Fruit fly (Drosophila melanogaster) whole organism, embryonic: Measurements from ENCODE around the gene wdb.

Experiments
- Aef1 ChIP-seq: fragments of 200-800 bp; sonication (Bioruptor generic); IDR thresholded peaks from 3 replicates; pipeline ENCODE4 v1.3.6; 2022; ENCODE audit warnings: missing biosample characterization, missing genetic modification characterization
- Antp ChIP-seq: fragments of 200-800 bp; sonication (Bioruptor generic); optimal IDR thresholded peaks from 3 replicates; lab custom pipeline; 2016; ENCODE audit warnings: missing biosample characterization, missing genetic modification characterization
- CG11085 ChIP-seq: fragments of 200-800 bp; sonication (Bioruptor generic); IDR thresholded peaks from 2 replicates; pipeline ENCODE4 v1.3.6; 2022; ENCODE audit warnings: missing biosample characterization, missing genetic modification characterization
- CG11696 ChIP-seq: fragments of 200-800 bp; sonication (Bioruptor generic); IDR thresholded peaks from 2 replicates; pipeline ENCODE4 v1.3.6; 2022; ENCODE audit warnings: missing biosample characterization, missing genetic modification characterization
- CG11723 ChIP-seq: fragments of 200-800 bp; sonication (Bioruptor generic); optimal IDR thresholded peaks from 2 replicates; lab custom pipeline; 2017; ENCODE audit warnings: missing biosample characterization, mild to moderate bottlenecking, missing genetic modification characterization
- CG12219 ChIP-seq: fragments of 200-800 bp; sonication (Bioruptor generic); optimal IDR thresholded peaks from 3 replicates; lab custom pipeline; 2018; ENCODE audit warnings: missing biosample characterization, mild to moderate bottlenecking, missing genetic modification characterization
- CG14860 ChIP-seq: fragments of 200-800 bp; sonication (Bioruptor generic); IDR thresholded peaks from 3 replicates; pipeline ENCODE4 v1.3.6; 2022; ENCODE audit warnings: missing biosample characterization, missing genetic modification characterization; ENCODE audit not compliant: partially characterized antibody
- CG1647 ChIP-seq: fragments of 200-800 bp; sonication (Bioruptor generic); optimal IDR thresholded peaks from 3 replicates; lab custom pipeline; 2016; ENCODE audit warnings: missing biosample characterization, missing genetic modification characterization
- CG16863 ChIP-seq: fragments of 200-800 bp; sonication (Bioruptor generic); optimal IDR thresholded peaks from 3 replicates; lab custom pipeline; 2016; ENCODE audit warnings: missing biosample characterization, missing genetic modification characterization
- CG31441 ChIP-seq: fragments of 200-800 bp; sonication (Bioruptor generic); IDR thresholded peaks from 2 replicates; pipeline ENCODE4 v1.3.6; 2022; ENCODE audit warnings: missing biosample characterization, missing genetic modification characterization
- CG32772 ChIP-seq: fragments of 200-800 bp; sonication (Bioruptor generic); IDR thresholded peaks from 2 replicates; pipeline ENCODE4 v1.3.6; 2022; ENCODE audit warnings: missing biosample characterization, missing genetic modification characterization
- CG3281 ChIP-seq: fragments of 200-800 bp; sonication (Bioruptor generic); optimal IDR thresholded peaks from 3 replicates; lab custom pipeline; 2017; ENCODE audit warnings: missing biosample characterization, mild to moderate bottlenecking, missing genetic modification characterization
- CG34224 ChIP-seq: fragments of 200-800 bp; sonication (Bioruptor generic); IDR thresholded peaks from 3 replicates; pipeline ENCODE4 v1.3.6; 2022; ENCODE audit warnings: missing biosample characterization, missing genetic modification characterization; ENCODE audit not compliant: partially characterized antibody
- CG3847 ChIP-seq: fragments of 200-800 bp; sonication (Bioruptor generic); IDR thresholded peaks from 2 replicates; pipeline ENCODE4 v1.3.6; 2022; ENCODE audit warnings: missing biosample characterization, missing genetic modification characterization
- CG7556 ChIP-seq: fragments of 200-800 bp; sonication (Bioruptor generic); optimal IDR thresholded peaks from 2 replicates; lab custom pipeline; 2017; ENCODE audit warnings: missing biosample characterization, mild to moderate bottlenecking, missing genetic modification characterization
- CG9215 ChIP-seq: fragments of 200-800 bp; sonication (Bioruptor generic); IDR thresholded peaks from 2 replicates; pipeline ENCODE4 v1.3.6; 2022; ENCODE audit warnings: missing biosample characterization, missing genetic modification characterization
- CG9437 ChIP-seq: fragments of 200-800 bp; sonication (Bioruptor generic); optimal IDR thresholded peaks from 2 replicates; lab custom pipeline; 2018; ENCODE audit warnings: missing biosample characterization, mild to moderate bottlenecking, missing genetic modification characterization
- CG9797 ChIP-seq: fragments of 200-800 bp; sonication (Bioruptor generic); optimal IDR thresholded peaks from 3 replicates; lab custom pipeline; 2018; ENCODE audit warnings: missing biosample characterization, mild to moderate bottlenecking, missing genetic modification characterization
- CkIIα-i1 ChIP-seq: fragments of 200-800 bp; sonication (Bioruptor generic); IDR thresholded peaks from 2 replicates; pipeline ENCODE4 v1.3.6; 2022; ENCODE audit warnings: missing biosample characterization, missing genetic modification characterization
- CoRest ChIP-seq: fragments of 200-800 bp; sonication (Bioruptor generic); optimal IDR thresholded peaks from 3 replicates; lab custom pipeline; 2018; ENCODE audit warnings: missing biosample characterization, mild to moderate bottlenecking, missing genetic modification characterization, moderate library complexity
- CrebB ChIP-seq: fragments of 200-800 bp; sonication (Bioruptor generic); optimal IDR thresholded peaks from 3 replicates; lab custom pipeline; 2018; ENCODE audit warnings: missing biosample characterization, mild to moderate bottlenecking, missing genetic modification characterization
- D19B ChIP-seq: fragments of 200-800 bp; sonication (Bioruptor generic); optimal IDR thresholded peaks from 2 replicates; lab custom pipeline; 2017; ENCODE audit warnings: missing biosample characterization, mild to moderate bottlenecking, missing genetic modification characterization
- HHEX ChIP-seq: fragments of 200-800 bp; sonication (Bioruptor generic); optimal IDR thresholded peaks from 3 replicates; lab custom pipeline; 2017; ENCODE audit warnings: missing biosample characterization, mild to moderate bottlenecking, missing genetic modification characterization, missing genetic modification reagents
- Hmr ChIP-seq: fragments of 200-800 bp; sonication (Bioruptor generic); optimal IDR thresholded peaks from 3 replicates; lab custom pipeline; 2017; ENCODE audit warnings: mild to moderate bottlenecking, missing biosample characterization, missing genetic modification reagents, missing genetic modification characterization
- Hmx ChIP-seq: fragments of 200-800 bp; sonication (Bioruptor generic); optimal IDR thresholded peaks from 2 replicates; lab custom pipeline; 2016; ENCODE audit warnings: missing biosample characterization, missing genetic modification characterization
- PHDP ChIP-seq: fragments of 200-800 bp; sonication (Bioruptor generic); optimal IDR thresholded peaks from 3 replicates; lab custom pipeline; 2018; ENCODE audit warnings: missing biosample characterization, mild to moderate bottlenecking, missing genetic modification characterization, moderate library complexity
- Sin3A ChIP-seq: fragments of >200 bp; optimal IDR thresholded peaks from 2 replicates; lab custom pipeline; 2018
- Vsx1 ChIP-seq: fragments of 200-800 bp; sonication (Bioruptor generic); optimal IDR thresholded peaks from 2 replicates; lab custom pipeline; 2017; ENCODE audit warnings: missing biosample characterization, mild to moderate bottlenecking, missing genetic modification characterization, missing genetic modification reagents
- ab ChIP-seq: fragments of 200-800 bp; sonication (Bioruptor generic); optimal IDR thresholded peaks from 2 replicates; lab custom pipeline; 2016; ENCODE audit warnings: missing biosample characterization, missing genetic modification characterization
- amos ChIP-seq: fragments of 200-800 bp; sonication (Bioruptor generic); IDR thresholded peaks from 2 replicates; pipeline ENCODE4 v1.3.6; 2022; ENCODE audit warnings: missing biosample characterization, missing genetic modification characterization; ENCODE audit not compliant: partially characterized antibody
- cg ChIP-seq: fragments of 200-800 bp; sonication (Bioruptor generic); optimal IDR thresholded peaks from 3 replicates; lab custom pipeline; 2019; ENCODE audit warnings: missing biosample characterization, mild to moderate bottlenecking, missing genetic modification characterization, moderate library complexity
- danr ChIP-seq: fragments of 200-800 bp; sonication (Bioruptor generic); IDR thresholded peaks from 2 replicates; pipeline ENCODE4 v1.3.6; 2022; ENCODE audit warnings: missing biosample characterization, missing genetic modification characterization
- disco-r ChIP-seq: fragments of 200-800 bp; sonication (Bioruptor generic); optimal IDR thresholded peaks from 2 replicates; lab custom pipeline; 2016; ENCODE audit warnings: missing biosample characterization, missing genetic modification characterization
- emc ChIP-seq: fragments of 200-800 bp; sonication (Bioruptor generic); optimal IDR thresholded peaks from 2 replicates; lab custom pipeline; 2016; ENCODE audit warnings: missing biosample characterization, missing genetic modification characterization
- fd96Cb ChIP-seq: fragments of 200-800 bp; sonication (Bioruptor generic); optimal IDR thresholded peaks from 2 replicates; lab custom pipeline; 2018; ENCODE audit warnings: missing biosample characterization, mild to moderate bottlenecking, missing genetic modification characterization, moderate library complexity
- ftz-f1 ChIP-seq: fragments of 200-800 bp; sonication (Bioruptor generic); optimal IDR thresholded peaks from 2 replicates; lab custom pipeline; 2016; ENCODE audit warnings: missing biosample characterization, missing genetic modification characterization
- kni ChIP-seq: fragments of 200-800 bp; sonication (Bioruptor generic); optimal IDR thresholded peaks from 3 replicates; lab custom pipeline; 2017; ENCODE audit warnings: mild to moderate bottlenecking, missing biosample characterization, missing genetic modification reagents, missing genetic modification characterization
- lov ChIP-seq, 2 experiments: fragments of 200-800 bp in 1 of 2; fragments of >200 bp in 1 of 2; sonication (Bioruptor generic) in 1 of 2; IDR thresholded peaks in 1 of 2; optimal IDR thresholded peaks in 1 of 2; 2 replicates in 1 of 2; 3 replicates in 1 of 2; pipeline versions ENCODE4 v1.3.6 to Lab custom; 2017 to 2022; ENCODE audit warnings: missing biosample characterization in 1 of 2, missing genetic modification characterization in 1 of 2
- pzg ChIP-seq: fragments of 200-800 bp; sonication (Bioruptor generic); optimal IDR thresholded peaks from 3 replicates; lab custom pipeline; 2018; ENCODE audit warnings: missing biosample characterization, mild to moderate bottlenecking, missing genetic modification characterization, moderate library complexity
- run ChIP-seq: fragments of 200-800 bp; sonication (Bioruptor generic); optimal IDR thresholded peaks from 3 replicates; lab custom pipeline; 2018; ENCODE audit warnings: missing biosample characterization, mild to moderate bottlenecking, missing genetic modification characterization
- seq ChIP-seq: fragments of 200-800 bp; sonication (Bioruptor generic); IDR thresholded peaks from 2 replicates; pipeline ENCODE4 v1.3.6; 2022; ENCODE audit warnings: missing biosample characterization, missing genetic modification characterization
- sima ChIP-seq: fragments of 200-800 bp; sonication (Bioruptor generic); optimal IDR thresholded peaks from 2 replicates; lab custom pipeline; 2016; ENCODE audit warnings: missing biosample characterization, missing genetic modification characterization
- slou ChIP-seq: fragments of 200-800 bp; sonication (Bioruptor generic); optimal IDR thresholded peaks from 3 replicates; lab custom pipeline; 2016; ENCODE audit warnings: missing biosample characterization, missing genetic modification characterization
- slp2 ChIP-seq: fragments of 200-800 bp; sonication (Bioruptor generic); optimal IDR thresholded peaks from 2 replicates; lab custom pipeline; 2016; ENCODE audit warnings: missing biosample characterization, missing genetic modification characterization
- sna ChIP-seq: fragments of 200-800 bp; sonication (Bioruptor generic); IDR thresholded peaks from 2 replicates; pipeline ENCODE4 v1.3.6; 2022; ENCODE audit warnings: missing biosample characterization, missing genetic modification characterization; ENCODE audit not compliant: partially characterized antibody
- sr ChIP-seq: fragments of 200-800 bp; sonication (Bioruptor generic); IDR thresholded peaks from 3 replicates; pipeline ENCODE4 v1.3.6; 2022; ENCODE audit warnings: missing biosample characterization, missing genetic modification characterization
- sug ChIP-seq: fragments of 200-800 bp; optimal IDR thresholded peaks from 2 replicates; lab custom pipeline; 2019; ENCODE audit warnings: missing biosample characterization, mild to moderate bottlenecking, missing genetic modification characterization, moderate library complexity
- tap ChIP-seq: fragments of 200-800 bp; optimal IDR thresholded peaks from 3 replicates; lab custom pipeline; 2019; ENCODE audit warnings: missing biosample characterization, mild to moderate bottlenecking, missing genetic modification characterization, moderate library complexity
- vfl ChIP-seq: fragments of 200-800 bp; sonication (Bioruptor generic); optimal IDR thresholded peaks from 2 replicates; lab custom pipeline; 2016; ENCODE audit warnings: missing biosample characterization, missing genetic modification characterization

The wdb gene

dm6 chr3R:27607218-27607929 lies 25.3 kb upstream of the wdb start, which contains the start of the genes dsd and Tusp (continued):
- TF ChIP-seq amos (GFP tag; lab: Robert Waterston, UW) (peak; percentile 63), cg (peak; percentile 48), sima (no peak), Hmx (GFP tag; lab: Kevin White, UChicago) (no peak), CG31441 (GFP tag; lab: Robert Waterston, UW) (peak; percentile 75), CG11723 (peak; percentile 59), PHDP (tag; lab: Kevin White, UChicago) (peak; percentile 64), Aef1 (GFP tag; lab: Robert Waterston, UW) (peak; percentile 77), danr (GFP tag; lab: Robert Waterston, UW) (0 out of 2 replicates have a peak, but pooled peaks have one; percentile 44), sr (GFP tag; lab: Robert Waterston, UW) (no peak), CG32772 (GFP tag; lab: Robert Waterston, UW) (peak; percentile 78), Antp (GFP tag; lab: Kevin White, UChicago) (peak; percentile 86), disco-r (GFP tag; lab: Kevin White, UChicago) (no peak), CG9437 (GFP tag; lab: Kevin White, UChicago) (peak; percentile 55), slp2 (GFP tag; lab: Kevin White, UChicago) (peak; percentile 35), tap (tag; lab: Kevin White, UChicago) (no peak), CG1647 (peak; percentile 49), pzg (peak; percentile 69), CG7556 (peak; percentile 78), CG12219 (GFP tag; lab: Kevin White, UChicago) (peak; percentile 14), CG3281 (GFP tag; lab: Kevin White, UChicago) (peak; percentile 57), CG9215 (GFP tag; lab: Robert Waterston, UW) (peak; percentile 71), emc (GFP tag; lab: Kevin White, UChicago) (peak; percentile 31), fd96Cb (tag; lab: Kevin White, UChicago) (peak; percentile 35), kni (GFP tag; lab: Kevin White, UChicago) (no peak), CG34224 (GFP tag; lab: Robert Waterston, UW) (peak; percentile 9; the same call in 1 of the 3 replicates), CG14860 (peak; percentile 55; the same call in 1 of the 3 replicates), CrebB (tag; lab: Kevin White, UChicago) (peak; percentile 54), HHEX (peak; percentile 31), slou (peak; percentile 60), CG9797 (no peak), lov (optimal IDR thresholded peaks at IDR 0.05; lab: Kevin White, UChicago) (no peak), lov (GFP tag; IDR thresholded peaks at IDR 0.05; lab: Robert Waterston, UW) (peak; percentile 33; the same call in 1 of the 3 replicates), seq (GFP tag; lab: Robert Waterston, UW) (no peak), CkIIα-i1 (GFP tag; lab: Robert Waterston, UW) (no peak), CG11085 (peak; percentile 72), D19B (GFP tag; lab: Kevin White, UChicago) (peak; percentile 12), ftz-f1 (peak; percentile 31), CoRest (peak; percentile 75), CG11696 (GFP tag; lab: Robert Waterston, UW) (no peak), Sin3A (lab: Kevin White, UChicago) (no peak), sna (GFP tag; lab: Robert Waterston, UW) (no peak; the same call in 1 of the 2 replicates), vfl (GFP tag; lab: Kevin White, UChicago) (peak; percentile 66), CG3847 (GFP tag; lab: Robert Waterston, UW) (peak; percentile 89), Vsx1 (GFP tag; lab: Kevin White, UChicago) (peak; percentile 10), ab (GFP tag; lab: Kevin White, UChicago) (peak; percentile 68), Hmr (peak; percentile 82), run (no peak), sug (peak; percentile 100), CG16863 (GFP tag; lab: Kevin White, UChicago) (peak; percentile 62)
